Fruit fly (Drosophila melanogaster) whole organism, embryonic: Measurements from ENCODE around the gene Ufsp2.

Experiments
- Aef1 ChIP-seq: fragments of 200-800 bp; sonication (Bioruptor generic); IDR thresholded peaks from 3 replicates; pipeline ENCODE4 v1.3.6; 2022; ENCODE audit warnings: missing biosample characterization, missing genetic modification characterization
- Awh ChIP-seq: fragments of 200-800 bp; sonication (Bioruptor generic); IDR thresholded peaks from 2 replicates; pipeline ENCODE4, ENCODE4 v1.3.6; 2022; ENCODE audit warnings: missing biosample characterization, missing genetic modification characterization
- CG10431 ChIP-seq: fragments of 200-800 bp; sonication (Bioruptor generic); optimal IDR thresholded peaks from 3 replicates; lab custom pipeline; 2018; ENCODE audit warnings: missing biosample characterization, mild to moderate bottlenecking, missing genetic modification characterization
- CG11723 ChIP-seq: fragments of 200-800 bp; sonication (Bioruptor generic); optimal IDR thresholded peaks from 2 replicates; lab custom pipeline; 2017; ENCODE audit warnings: missing biosample characterization, mild to moderate bottlenecking, missing genetic modification characterization
- CG12769 ChIP-seq: fragments of 200-800 bp; sonication (Bioruptor generic); optimal IDR thresholded peaks from 2 replicates; lab custom pipeline; 2019; ENCODE audit warnings: missing biosample characterization, mild to moderate bottlenecking, missing genetic modification characterization, moderate library complexity
- CG14860 ChIP-seq: fragments of 200-800 bp; sonication (Bioruptor generic); IDR thresholded peaks from 3 replicates; pipeline ENCODE4 v1.3.6; 2022; ENCODE audit warnings: missing biosample characterization, missing genetic modification characterization; ENCODE audit not compliant: partially characterized antibody
- CG15479 ChIP-seq: fragments of 200-800 bp; sonication (Bioruptor generic); optimal IDR thresholded peaks from 3 replicates; lab custom pipeline; 2019; ENCODE audit warnings: missing biosample characterization, mild to moderate bottlenecking, missing genetic modification characterization, moderate library complexity
- CG16813 ChIP-seq: fragments of 200-800 bp; sonication (Bioruptor generic); IDR thresholded peaks from 3 replicates; pipeline ENCODE4 v1.3.6; 2022; ENCODE audit warnings: missing biosample characterization, missing genetic modification characterization; ENCODE audit not compliant: partially characterized antibody
- CG17829 ChIP-seq: fragments of 200-800 bp; optimal IDR thresholded peaks from 2 replicates; lab custom pipeline; 2019; ENCODE audit warnings: missing biosample characterization, mild to moderate bottlenecking, missing genetic modification characterization, moderate library complexity
- CG2116 ChIP-seq: fragments of 200-800 bp; sonication (Bioruptor generic); optimal IDR thresholded peaks from 3 replicates; lab custom pipeline; 2018; ENCODE audit warnings: missing biosample characterization, mild to moderate bottlenecking, missing genetic modification characterization
- CG2202 ChIP-seq: fragments of 200-800 bp; sonication (Bioruptor generic); optimal IDR thresholded peaks from 2 replicates; lab custom pipeline; 2018; ENCODE audit warnings: missing biosample characterization, mild to moderate bottlenecking, missing genetic modification characterization
- CG30431 ChIP-seq: fragments of 200-800 bp; sonication (Bioruptor generic); optimal IDR thresholded peaks from 2 replicates; lab custom pipeline; 2017; ENCODE audit warnings: missing biosample characterization, missing genetic modification characterization
- CG3163 ChIP-seq: fragments of 200-800 bp; sonication (Bioruptor generic); optimal IDR thresholded peaks from 3 replicates; lab custom pipeline; 2016; ENCODE audit warnings: missing biosample characterization, missing genetic modification characterization
- CG3407 ChIP-seq: fragments of 200-800 bp; sonication (Bioruptor generic); optimal IDR thresholded peaks from 2 replicates; lab custom pipeline; 2018; ENCODE audit warnings: missing biosample characterization, mild to moderate bottlenecking, missing genetic modification characterization
- CG3847 ChIP-seq: fragments of 200-800 bp; sonication (Bioruptor generic); IDR thresholded peaks from 2 replicates; pipeline ENCODE4 v1.3.6; 2022; ENCODE audit warnings: missing biosample characterization, missing genetic modification characterization
- CG42726 ChIP-seq: fragments of 200-800 bp; sonication (Bioruptor generic); IDR thresholded peaks from 2 replicates; pipeline ENCODE4 v1.3.6; 2022; ENCODE audit warnings: missing biosample characterization, missing genetic modification characterization; ENCODE audit not compliant: partially characterized antibody
- CG4424 ChIP-seq: fragments of 200-800 bp; sonication (Bioruptor generic); optimal IDR thresholded peaks from 3 replicates; lab custom pipeline; 2016; ENCODE audit warnings: missing biosample characterization, missing genetic modification characterization
- CG4854 ChIP-seq: fragments of 200-800 bp; sonication (Bioruptor generic); optimal IDR thresholded peaks from 2 replicates; lab custom pipeline; 2016; ENCODE audit warnings: missing biosample characterization, missing genetic modification characterization, inconsistent platforms
- CG7357 ChIP-seq: fragments of 200-800 bp; sonication (Bioruptor generic); IDR thresholded peaks from 3 replicates; pipeline ENCODE4 v1.3.6; 2022; ENCODE audit warnings: missing biosample characterization, missing genetic modification characterization
- CTCF ChIP-seq: fragments of 200-800 bp; sonication (Bioruptor generic); optimal IDR thresholded peaks from 2 replicates; lab custom pipeline; 2017; ENCODE audit warnings: missing biosample characterization, mild to moderate bottlenecking, missing genetic modification characterization, moderate library complexity
- D ChIP-seq, 2 experiments: fragments of 200-800 bp in 1 of 2; fragments of >200 bp in 1 of 2; sonication (Bioruptor generic) in 1 of 2; optimal IDR thresholded peaks; 2 replicates in 1 of 2; 3 replicates in 1 of 2; lab custom pipeline; 2017; ENCODE audit warnings: mild to moderate bottlenecking in 1 of 2, missing biosample characterization in 1 of 2, missing genetic modification characterization in 1 of 2, missing genetic modification reagents in 1 of 2
- Dp ChIP-seq: fragments of 200-800 bp; sonication (Bioruptor generic); optimal IDR thresholded peaks from 2 replicates; lab custom pipeline; 2018; ENCODE audit warnings: missing biosample characterization, mild to moderate bottlenecking, missing genetic modification characterization, moderate library complexity
- Ets65A ChIP-seq: fragments of 200-800 bp; sonication (Bioruptor generic); peaks from one replicate; lab custom pipeline; 2016; ENCODE audit warnings: missing biosample characterization, missing genetic modification characterization
- Gsc ChIP-seq: fragments of 200-800 bp; sonication (Bioruptor generic); IDR thresholded peaks from 2 replicates; pipeline ENCODE4 v1.3.6; 2022; ENCODE audit warnings: missing biosample characterization, missing genetic modification characterization
- HHEX ChIP-seq: fragments of 200-800 bp; sonication (Bioruptor generic); optimal IDR thresholded peaks from 3 replicates; lab custom pipeline; 2017; ENCODE audit warnings: missing biosample characterization, mild to moderate bottlenecking, missing genetic modification characterization, missing genetic modification reagents
- Hmx ChIP-seq: fragments of 200-800 bp; sonication (Bioruptor generic); optimal IDR thresholded peaks from 2 replicates; lab custom pipeline; 2016; ENCODE audit warnings: missing biosample characterization, missing genetic modification characterization
- Hr3 ChIP-seq: fragments of 200-800 bp; sonication (Bioruptor generic); optimal IDR thresholded peaks from 3 replicates; lab custom pipeline; 2016; ENCODE audit warnings: missing biosample characterization, missing genetic modification characterization
- Kr ChIP-seq: fragments of 200-800 bp; sonication (Bioruptor generic); optimal IDR thresholded peaks from 2 replicates; lab custom pipeline; 2017; ENCODE audit warnings: missing biosample characterization, mild to moderate bottlenecking, missing genetic modification characterization
- Scr ChIP-seq: fragments of 200-800 bp; sonication (Bioruptor generic); IDR thresholded peaks from 2 replicates; pipeline ENCODE4 v1.3.6; 2022; ENCODE audit warnings: missing biosample characterization, missing genetic modification characterization; ENCODE audit not compliant: partially characterized antibody
- Sry-β ChIP-seq: fragments of 200-800 bp; sonication (Bioruptor generic); optimal IDR thresholded peaks from 2 replicates; lab custom pipeline; 2018; ENCODE audit warnings: missing biosample characterization, mild to moderate bottlenecking, missing genetic modification characterization, moderate library complexity
- Sry-δ ChIP-seq: fragments of 200-800 bp; sonication (Bioruptor generic); optimal IDR thresholded peaks from 2 replicates; lab custom pipeline; 2016; ENCODE audit warnings: missing biosample characterization, missing genetic modification characterization
- ap ChIP-seq: fragments of 200-800 bp; sonication (Bioruptor generic); IDR thresholded peaks from 2 replicates; pipeline ENCODE4 v1.3.6; 2022; ENCODE audit warnings: missing biosample characterization, missing genetic modification characterization
- cas ChIP-seq: fragments of 200-800 bp; sonication (Bioruptor generic); IDR thresholded peaks from 2 replicates; pipeline ENCODE4 v1.3.6; 2022; ENCODE audit warnings: missing biosample characterization, missing genetic modification characterization
- chinmo ChIP-seq: fragments of 200-800 bp; sonication (Bioruptor generic); IDR thresholded peaks from 4 replicates; pipeline ENCODE4 v1.3.6; 2022; ENCODE audit warnings: missing biosample characterization, missing genetic modification characterization; ENCODE audit not compliant: partially characterized antibody
- crc ChIP-seq: fragments of 200-800 bp; sonication (Bioruptor generic); optimal IDR thresholded peaks from 2 replicates; lab custom pipeline; 2016; ENCODE audit warnings: missing biosample characterization, missing genetic modification characterization
- croc ChIP-seq: fragments of 200-800 bp; sonication (Bioruptor generic); conservative IDR thresholded peaks from 3 replicates; pipeline ENCODE4 v1.3.6; 2022; ENCODE audit warnings: missing biosample characterization, missing genetic modification characterization
- grau ChIP-seq: fragments of 200-800 bp; optimal IDR thresholded peaks from 3 replicates; lab custom pipeline; 2019; ENCODE audit warnings: missing biosample characterization, mild to moderate bottlenecking, missing genetic modification characterization, moderate library complexity
- luna ChIP-seq: fragments of 200-800 bp; sonication (Bioruptor generic); optimal IDR thresholded peaks from 2 replicates; lab custom pipeline; 2016; ENCODE audit warnings: missing biosample characterization, missing genetic modification characterization
- pho ChIP-seq: fragments of 200-800 bp; sonication (Bioruptor generic); optimal IDR thresholded peaks from 2 replicates; lab custom pipeline; 2016; ENCODE audit warnings: missing biosample characterization, missing genetic modification characterization
- rib ChIP-seq: fragments of 200-800 bp; sonication (Bioruptor generic); IDR thresholded peaks from 2 replicates; pipeline ENCODE4 v1.3.6; 2022; ENCODE audit warnings: missing biosample characterization, missing genetic modification characterization
- salm ChIP-seq: fragments of 200-800 bp; sonication (Bioruptor generic); optimal IDR thresholded peaks from 2 replicates; lab custom pipeline; 2018; ENCODE audit warnings: missing biosample characterization, mild to moderate bottlenecking, missing genetic modification characterization
- sens ChIP-seq: fragments of 200-800 bp; sonication (Bioruptor generic); peaks from one replicate; lab custom pipeline; 2016; ENCODE audit warnings: missing biosample characterization, missing genetic modification characterization
- slou ChIP-seq: fragments of 200-800 bp; sonication (Bioruptor generic); optimal IDR thresholded peaks from 3 replicates; lab custom pipeline; 2016; ENCODE audit warnings: missing biosample characterization, missing genetic modification characterization
- sqz ChIP-seq: fragments of 200-800 bp; sonication (Bioruptor generic); optimal IDR thresholded peaks from 3 replicates; lab custom pipeline; 2018; ENCODE audit warnings: missing biosample characterization, mild to moderate bottlenecking, missing genetic modification characterization
- ssp ChIP-seq: fragments of 200-800 bp; sonication (Bioruptor generic); IDR thresholded peaks from 2 replicates; pipeline ENCODE4 v1.3.6; 2022; ENCODE audit warnings: missing biosample characterization, missing genetic modification characterization
- tgo ChIP-seq: fragments of 200-800 bp; sonication (Bioruptor generic); IDR thresholded peaks from 3 replicates; pipeline ENCODE4 v1.3.6; 2022; ENCODE audit warnings: missing biosample characterization, missing genetic modification characterization
- unpg ChIP-seq: fragments of 200-800 bp; sonication (Bioruptor generic); optimal IDR thresholded peaks from 3 replicates; lab custom pipeline; 2018; ENCODE audit warnings: missing biosample characterization, mild to moderate bottlenecking, missing genetic modification characterization, moderate library complexity
- yki ChIP-seq: fragments of >200 bp; optimal IDR thresholded peaks from 3 replicates; lab custom pipeline; 2018
- z ChIP-seq: fragments of 200-800 bp; sonication (Bioruptor generic); IDR thresholded peaks from 3 replicates; pipeline ENCODE4 v1.3.6; 2022; ENCODE audit warnings: missing biosample characterization, missing genetic modification characterization
- zfh2 ChIP-seq: fragments of 200-800 bp; sonication (Bioruptor generic); optimal IDR thresholded peaks from 2 replicates; lab custom pipeline; 2016; ENCODE audit warnings: missing biosample characterization, missing genetic modification characterization

Gene Ufsp2

DNA sequence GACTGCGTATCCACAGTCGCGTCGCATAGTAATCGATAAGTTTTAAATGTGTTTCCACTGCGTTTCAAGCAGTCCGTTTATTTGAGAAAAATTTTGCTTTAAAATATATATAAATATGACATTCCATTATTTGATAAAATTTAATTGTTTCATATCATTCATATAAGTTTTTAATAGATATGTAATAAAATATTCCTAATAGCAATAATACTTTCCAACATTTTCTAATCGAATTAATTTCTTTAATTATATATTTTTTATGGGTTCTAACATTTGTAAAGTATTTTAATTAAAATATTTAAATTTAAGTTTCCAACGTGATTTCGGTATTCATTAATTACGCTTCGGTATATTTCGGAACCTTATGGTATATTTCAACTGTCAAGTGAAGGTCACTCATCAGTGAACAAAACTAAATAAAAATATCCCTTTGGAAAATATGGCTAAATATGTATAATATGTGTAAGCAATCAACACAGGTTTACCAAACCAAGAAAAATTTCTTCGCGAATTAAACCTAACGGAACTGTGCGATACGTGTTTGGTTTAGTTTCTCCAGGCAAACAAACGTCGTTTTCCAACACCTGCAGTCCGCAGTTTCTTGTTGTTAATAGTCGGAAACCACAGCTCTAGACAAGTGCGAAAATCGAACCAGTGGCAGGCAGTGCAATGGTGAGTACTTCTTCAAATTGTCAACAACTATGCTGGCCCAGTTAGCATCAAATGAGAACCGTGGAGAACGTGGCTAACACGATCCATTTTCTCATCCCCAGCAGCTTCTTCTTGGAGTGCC, 13.1 kb upstream of the Ufsp2 start, which contains the start of the genes CG7739 and SCCRO (continued):
- TF ChIP-seq sens (peak; percentile 58), sqz (GFP tag; lab: Kevin White, UChicago) (no peak), pho (GFP tag; lab: Kevin White, UChicago) (peak; percentile 25), croc (GFP tag; lab: Robert Waterston, UW) (no peak), Sry-δ (GFP tag; lab: Kevin White, UChicago) (peak; percentile 49), Scr (peak; percentile 66), CG42726 (GFP tag; lab: Robert Waterston, UW) (no peak), CG14860 (GFP tag; lab: Robert Waterston, UW) (0 out of 3 replicates have a peak, but pooled peaks have one; percentile 34), salm (no peak), Awh (peak; percentile 46; the same call in 1 of the 2 replicates), Gsc (GFP tag; lab: Robert Waterston, UW) (no peak), Ets65A (GFP tag; lab: Kevin White, UChicago) (peak; percentile 92), tgo (GFP tag; lab: Robert Waterston, UW) (peak; percentile 69), zfh2 (peak; percentile 41), grau (tag; lab: Kevin White, UChicago) (peak; percentile 69), unpg (GFP tag; lab: Kevin White, UChicago) (peak; percentile 61), rib (peak; percentile 47; the same call in 1 of the 2 replicates), crc (no peak), ssp (GFP tag; lab: Robert Waterston, UW) (peak; percentile 83), Dp (GFP tag; lab: Kevin White, UChicago) (peak; percentile 17), CG10431 (GFP tag; lab: Kevin White, UChicago) (no peak), CG11723 (GFP tag; lab: Kevin White, UChicago) (no peak), z (GFP tag; lab: Robert Waterston, UW) (no peak), CG2116 (GFP tag; lab: Kevin White, UChicago) (peak; percentile 97), CG16813 (GFP tag; lab: Robert Waterston, UW) (peak; percentile 47; the same call in 2 of the 3 replicates), Kr (GFP tag; lab: Kevin White, UChicago) (no peak), CG17829 (peak; percentile 71), cas (GFP tag; lab: Robert Waterston, UW) (peak; percentile 78), CG3407 (GFP tag; lab: Kevin White, UChicago) (no peak), CTCF (GFP tag; lab: Kevin White, UChicago) (no peak), Hr3 (GFP tag; lab: Kevin White, UChicago) (peak; percentile 48), Aef1 (peak; percentile 66), CG4424 (peak; percentile 54), ap (GFP tag; lab: Robert Waterston, UW) (no peak; the same call in 1 of the 2 replicates), CG30431 (GFP tag; lab: Kevin White, UChicago) (no peak), CG3163 (GFP tag; lab: Kevin White, UChicago) (no peak), HHEX (GFP tag; lab: Kevin White, UChicago) (no peak), CG15479 (no peak), D (optimal IDR thresholded peaks at IDR 0.05; lab: Kevin White, UChicago) (no peak), D (GFP tag; optimal IDR thresholded peaks at IDR 0.05; lab: Kevin White, UChicago) (no peak), luna (GFP tag; lab: Kevin White, UChicago) (no peak), yki (lab: Kevin White, UChicago) (no peak), Sry-β (GFP tag; lab: Kevin White, UChicago) (no peak), CG12769 (tag; lab: Kevin White, UChicago) (no peak), chinmo (0 out of 4 replicates have a peak, but pooled peaks have one; percentile 46), CG7357 (GFP tag; lab: Robert Waterston, UW) (peak; percentile 93), CG2202 (no peak), CG3847 (GFP tag; lab: Robert Waterston, UW) (peak; percentile 53), slou (GFP tag; lab: Kevin White, UChicago) (no peak), Hmx (GFP tag; lab: Kevin White, UChicago) (no peak), CG4854 (GFP tag; lab: Kevin White, UChicago) (no peak)
